Fruit fly (Drosophila melanogaster): Measurements from ENCODE around the gene Ugt36D1.

- TF ChIP-seq CG8478 (optimal IDR thresholded peaks at IDR 0.05), result no peak
- TF ChIP-seq CTCF (optimal IDR thresholded peaks at IDR 0.05), result no peak
These were observed 34.4 kb upstream of the Ugt36D1 start for dm6 chr2L:18788953-18789352.
